Worm (Caenorhabditis elegans): ENCODE measurements around the gene srh-17.

srh-17 gene

DNA sequence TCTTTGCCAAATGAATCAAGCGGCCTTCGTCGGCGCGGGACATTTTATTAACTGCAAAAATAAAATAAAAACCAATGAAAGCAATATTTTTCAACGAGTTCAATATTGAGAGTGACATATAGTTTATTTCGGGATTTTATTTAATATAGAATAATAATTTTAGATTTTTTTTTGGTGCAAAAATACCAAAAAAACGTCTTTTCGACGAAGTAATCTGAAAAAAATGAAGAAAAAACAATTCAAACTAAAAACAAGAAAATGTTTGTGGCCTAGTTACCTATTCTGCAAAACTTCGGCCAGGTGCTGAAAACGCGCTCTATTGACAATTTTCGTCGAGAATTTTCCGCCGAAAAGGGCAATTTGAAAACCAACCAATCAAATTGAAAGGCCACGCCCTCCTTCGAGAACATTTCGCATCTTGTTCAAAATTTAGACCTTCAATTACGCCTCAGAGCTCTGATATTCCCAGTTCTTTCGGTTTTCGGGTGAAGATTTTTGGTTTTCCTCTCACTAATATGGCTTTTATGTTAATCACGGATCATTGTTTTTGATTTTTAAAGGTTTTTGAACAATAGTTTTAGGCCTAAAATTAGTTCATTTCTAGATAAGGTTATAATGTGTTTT is 24.4 kb downstream of the srh-17 start, which contains the start of gene C47E8.4 (continued):
- TF ChIP-seq R02D3.7 (tag; optimal IDR thresholded peaks at IDR 0.05) (peak; percentile 89), ceh-9 (tag; optimal IDR thresholded peaks at IDR 0.05) (no peak), ztf-11 (tag; optimal IDR thresholded peaks at IDR 0.05) (no peak)

DNA sequence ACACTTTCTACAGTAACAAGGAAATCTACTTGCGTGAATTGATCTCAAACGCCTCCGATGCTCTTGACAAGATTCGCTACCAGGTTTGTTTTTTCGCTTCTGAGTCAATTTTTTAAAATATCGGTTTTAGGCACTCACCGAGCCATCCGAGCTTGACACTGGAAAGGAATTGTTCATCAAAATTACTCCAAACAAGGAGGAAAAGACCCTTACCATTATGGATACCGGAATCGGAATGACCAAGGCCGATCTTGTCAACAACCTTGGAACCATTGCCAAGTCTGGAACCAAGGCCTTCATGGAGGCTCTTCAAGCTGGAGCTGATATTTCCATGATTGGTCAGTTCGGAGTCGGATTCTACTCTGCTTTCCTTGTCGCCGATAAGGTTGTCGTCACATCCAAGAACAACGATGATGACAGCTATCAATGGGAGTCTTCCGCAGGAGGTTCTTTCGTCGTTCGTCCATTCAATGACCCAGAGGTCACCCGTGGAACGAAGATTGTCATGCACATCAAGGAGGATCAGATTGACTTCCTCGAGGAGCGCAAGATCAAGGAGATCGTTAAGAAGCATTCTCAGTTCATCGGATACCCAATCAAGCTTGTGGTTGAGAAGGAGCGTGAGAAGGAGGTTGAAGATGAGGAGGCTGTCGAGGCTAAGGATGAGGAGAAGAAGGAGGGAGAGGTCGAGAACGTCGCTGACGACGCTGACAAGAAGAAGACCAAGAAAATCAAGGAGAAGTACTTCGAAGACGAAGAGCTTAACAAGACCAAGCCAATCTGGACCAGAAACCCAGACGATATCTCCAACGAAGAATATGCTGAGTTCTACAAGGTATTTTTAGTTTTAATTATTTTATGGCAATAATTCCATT is 25.4 kb downstream of the srh-17 start:
- TF ChIP-seq nhr-237 (tag; optimal IDR thresholded peaks at IDR 0.05) (no peak), egl-27 (tag; optimal IDR thresholded peaks at IDR 0.05) (no peak), nhr-25 (tag; optimal IDR thresholded peaks at IDR 0.05) (peak; percentile 11), unc-39 (tag; optimal IDR thresholded peaks at IDR 0.05) (no peak), jun-1 (tag; optimal IDR thresholded peaks at IDR 0.05) (no peak), nhr-76 (tag; optimal IDR thresholded peaks at IDR 0.05) (no peak), nhr-28 (tag; optimal IDR thresholded peaks at IDR 0.05) (no peak), zag-1 (tag; optimal IDR thresholded peaks at IDR 0.05) (no peak), unc-62 (GFP tag; optimal IDR thresholded peaks at IDR 0.05) (no peak), ama-1 (optimal IDR thresholded peaks at IDR 0.05) (peak; percentile 93), nhr-23 (tag; optimal IDR thresholded peaks at IDR 0.05) (no peak), snpc-4 (tag; optimal IDR thresholded peaks at IDR 0.05) (peak; percentile 3)

DNA sequence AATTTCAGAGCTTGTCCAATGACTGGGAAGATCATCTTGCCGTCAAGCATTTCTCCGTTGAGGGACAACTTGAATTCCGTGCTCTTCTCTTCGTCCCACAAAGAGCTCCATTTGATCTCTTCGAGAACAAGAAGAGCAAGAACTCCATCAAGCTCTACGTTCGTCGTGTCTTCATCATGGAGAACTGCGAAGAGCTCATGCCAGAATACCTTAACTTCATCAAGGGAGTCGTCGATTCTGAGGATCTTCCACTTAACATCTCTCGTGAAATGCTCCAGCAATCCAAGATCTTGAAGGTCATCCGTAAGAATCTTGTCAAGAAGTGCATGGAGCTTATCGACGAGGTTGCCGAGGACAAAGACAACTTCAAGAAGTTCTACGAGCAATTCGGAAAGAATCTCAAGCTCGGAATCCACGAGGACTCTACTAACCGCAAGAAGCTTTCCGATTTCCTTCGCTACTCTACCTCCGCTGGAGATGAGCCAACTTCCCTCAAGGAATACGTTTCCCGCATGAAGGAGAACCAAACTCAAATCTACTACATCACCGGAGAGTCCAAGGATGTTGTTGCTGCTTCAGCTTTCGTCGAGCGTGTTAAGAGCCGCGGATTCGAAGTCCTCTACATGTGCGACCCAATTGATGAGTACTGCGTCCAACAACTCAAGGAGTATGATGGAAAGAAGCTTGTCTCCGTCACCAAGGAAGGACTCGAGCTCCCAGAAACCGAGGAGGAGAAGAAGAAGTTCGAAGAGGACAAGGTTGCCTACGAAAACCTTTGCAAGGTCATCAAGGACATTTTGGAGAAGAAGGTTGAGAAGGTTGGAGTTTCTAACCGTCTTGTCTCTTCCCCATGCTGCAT is 26.2 kb downstream of the srh-17 start:
- TF ChIP-seq pha-4 (tag; optimal IDR thresholded peaks at IDR 0.05) = peak; percentile 16
- no peak for TF ChIP-seq hmg-11 (tag; optimal IDR thresholded peaks at IDR 0.05)
- peak; percentile 25 for TF ChIP-seq nfya-1 (tag; optimal IDR thresholded peaks at IDR 0.05; ENCODE audit: insufficient read depth)
- TF ChIP-seq ztf-4 (tag; optimal IDR thresholded peaks at IDR 0.05) = peak; percentile 5
- TF ChIP-seq ama-1 (optimal IDR thresholded peaks at IDR 0.05) = peak; percentile 91

DNA sequence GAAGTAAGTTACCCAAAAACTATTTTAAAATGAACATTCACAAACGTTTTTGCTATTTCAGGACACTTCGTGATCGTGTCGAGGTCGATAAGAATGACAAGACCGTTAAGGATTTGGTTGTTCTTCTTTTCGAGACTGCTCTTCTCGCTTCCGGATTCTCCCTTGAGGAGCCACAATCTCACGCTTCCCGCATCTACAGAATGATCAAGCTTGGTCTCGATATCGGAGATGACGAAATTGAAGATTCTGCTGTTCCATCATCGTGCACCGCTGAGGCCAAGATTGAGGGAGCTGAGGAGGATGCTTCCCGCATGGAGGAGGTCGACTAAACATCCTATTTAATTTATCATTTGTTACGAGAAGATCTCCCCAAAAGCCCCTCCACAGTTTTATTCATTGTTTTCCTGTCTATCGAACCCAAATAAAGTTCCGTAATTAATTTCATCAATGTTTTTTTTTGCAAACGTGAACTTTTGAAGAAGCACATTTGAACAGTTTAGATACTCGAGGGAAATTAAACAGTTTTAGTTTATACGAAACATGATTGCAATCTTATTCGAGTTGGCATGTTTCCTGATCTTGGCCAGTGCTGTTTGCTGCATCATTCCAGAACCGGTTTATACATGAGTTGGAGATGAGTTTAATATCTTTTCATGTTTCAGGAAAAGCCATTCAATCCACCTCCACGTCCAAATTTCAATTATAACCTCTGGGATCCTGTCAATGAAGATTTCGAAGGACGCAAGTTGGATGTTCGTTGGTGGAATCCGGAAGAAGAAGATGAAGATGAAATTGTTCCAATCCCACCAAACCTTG is 27.2 kb downstream of the srh-17 start, which contains the start of gene C47E8.11:
Gene C47E8.11 (plus strand): TSS at position 520 of the 816 bp plus-strand sequence.
- TF ChIP-seq lin-39 (tag; optimal IDR thresholded peaks at IDR 0.05) (peak; percentile 45), ztf-4 (tag; optimal IDR thresholded peaks at IDR 0.05) (peak; percentile 71), ama-1 (optimal IDR thresholded peaks at IDR 0.05) (peak; percentile 99), egl-5 (tag; optimal IDR thresholded peaks at IDR 0.05) (peak; percentile 26), elt-3 (tag; optimal IDR thresholded peaks at IDR 0.05) (no peak), ZK546.5 (tag; optimal IDR thresholded peaks at IDR 0.05) (no peak), aly-2 (tag; optimal IDR thresholded peaks at IDR 0.05) (no peak), nhr-43 (tag; optimal IDR thresholded peaks at IDR 0.05; ENCODE audit: poor library complexity, severe bottlenecking) (peak; percentile 59), fkh-10 (GFP tag; optimal IDR thresholded peaks at IDR 0.05) (no peak), lsy-12 (tag; optimal IDR thresholded peaks at IDR 0.05) (peak; percentile 37), mml-1 (tag; optimal IDR thresholded peaks at IDR 0.05) (no peak), pqm-1 (tag; optimal IDR thresholded peaks at IDR 0.05) (no peak), hmg-11 (tag; optimal IDR thresholded peaks at IDR 0.05) (peak; percentile 22), nfya-1 (tag; optimal IDR thresholded peaks at IDR 0.05; ENCODE audit: insufficient read depth) (peak; percentile 60), nhr-237 (tag; optimal IDR thresholded peaks at IDR 0.05) (no peak), nhr-23 (tag; optimal IDR thresholded peaks at IDR 0.05) (peak; percentile 64), unc-39 (tag; optimal IDR thresholded peaks at IDR 0.05) (no peak), elt-2 (tag; optimal IDR thresholded peaks at IDR 0.05) (peak; percentile 42), ceh-82 (tag; optimal IDR thresholded peaks at IDR 0.05) (no peak), nhr-25 (tag; optimal IDR thresholded peaks at IDR 0.05) (peak; percentile 89), pha-4 (tag; optimal IDR thresholded peaks at IDR 0.05) (peak; percentile 79), fos-1 (tag; optimal IDR thresholded peaks at IDR 0.05) (peak; percentile 29), tbx-2 (tag; optimal IDR thresholded peaks at IDR 0.05) (peak; percentile 81), snpc-4 (tag; optimal IDR thresholded peaks at IDR 0.05) (peak; percentile 52), elt-1 (tag; optimal IDR thresholded peaks at IDR 0.05) (no peak)
